Worm (Caenorhabditis elegans): Measurements from ENCODE around the gene lgc-40.

- no peak for TF ChIP-seq klf-2 (GFP tag; conservative IDR thresholded peaks at IDR 0.05)
- TF ChIP-seq flt-1 (GFP tag; IDR thresholded peaks at IDR 0.05) = no peak
- TF ChIP-seq cog-1 (tag; optimal IDR thresholded peaks at IDR 0.05) = no peak
- no peak for TF ChIP-seq T22C8.4 (GFP tag; IDR thresholded peaks at IDR 0.05)
- no peak for TF ChIP-seq ztf-23 (GFP tag; IDR thresholded peaks at IDR 0.05)
Measured at ce11 chrX:2316205-2316604, 43.7 kb upstream of the lgc-40 start.

Measured in whole organism, midembryonic.